Fruit fly (Drosophila melanogaster): ENCODE data around the gene Tango6.

Tango6 gene

dm6 chr2L:18951674-18952073 is 17.2 kb upstream of the Tango6 start, which contains the start of gene Nedd8 (continued):
- no peak for TF ChIP-seq Rx (GFP tag; IDR thresholded peaks at IDR 0.05)
- peak; percentile 21 for TF ChIP-seq CG30020 (tag; optimal IDR thresholded peaks at IDR 0.05)
- no peak for TF ChIP-seq H15 (GFP tag; IDR thresholded peaks at IDR 0.05)
- no peak for TF ChIP-seq twi (tag; optimal IDR thresholded peaks at IDR 0.05)
- TF ChIP-seq TFAM (GFP tag; optimal IDR thresholded peaks at IDR 0.05) = no peak
- peak; percentile 50 for TF ChIP-seq CG2116 (GFP tag; optimal IDR thresholded peaks at IDR 0.05)
- TF ChIP-seq al (GFP tag; IDR thresholded peaks at IDR 0.05) = no peak
- TF ChIP-seq ATbp (GFP tag; optimal IDR thresholded peaks at IDR 0.05) = no peak
- no peak for TF ChIP-seq nau (GFP tag; optimal IDR thresholded peaks at IDR 0.05)
- no peak for TF ChIP-seq bsh (GFP tag; optimal IDR thresholded peaks at IDR 0.05)
- TF ChIP-seq disco-r (GFP tag; optimal IDR thresholded peaks at IDR 0.05) = no peak
- TF ChIP-seq Doc3 (GFP tag; IDR thresholded peaks at IDR 0.05; ENCODE audit: partially characterized antibody) = peak; percentile 80
- no peak for TF ChIP-seq CHES-1-like (GFP tag; optimal IDR thresholded peaks at IDR 0.05)
- TF ChIP-seq Antp (GFP tag; optimal IDR thresholded peaks at IDR 0.05) = no peak
- TF ChIP-seq CG42726 (GFP tag; IDR thresholded peaks at IDR 0.05; ENCODE audit: partially characterized antibody) = peak; percentile 92
- no peak for TF ChIP-seq crol (GFP tag; IDR thresholded peaks at IDR 0.05)
- TF ChIP-seq slp2 (GFP tag; optimal IDR thresholded peaks at IDR 0.05) = no peak
- TF ChIP-seq Hsf (GFP tag; optimal IDR thresholded peaks at IDR 0.05) = no peak
- no peak for TF ChIP-seq danr (GFP tag; IDR thresholded peaks at IDR 0.05)
- no peak for TF ChIP-seq PHDP (tag; optimal IDR thresholded peaks at IDR 0.05)
- no peak for TF ChIP-seq bowl (GFP tag; IDR thresholded peaks at IDR 0.05)
- no peak for TF ChIP-seq B-H1 (GFP tag; IDR thresholded peaks at IDR 0.05)
- TF ChIP-seq ac (GFP tag; optimal IDR thresholded peaks at IDR 0.05) = no peak
- peak; percentile 16 for TF ChIP-seq sug (tag; optimal IDR thresholded peaks at IDR 0.05)
- TF ChIP-seq CG3838 (GFP tag; optimal IDR thresholded peaks at IDR 0.05) = no peak
- no peak for TF ChIP-seq CG6689 (GFP tag; IDR thresholded peaks at IDR 0.05)
- TF ChIP-seq Dip3 (GFP tag; optimal IDR thresholded peaks at IDR 0.05) = no peak
- no peak for TF ChIP-seq CG17385 (GFP tag; optimal IDR thresholded peaks at IDR 0.05)
- TF ChIP-seq HLH54F (GFP tag; optimal IDR thresholded peaks at IDR 0.05) = no peak
- peak; percentile 75 for TF ChIP-seq vnd (GFP tag; IDR thresholded peaks at IDR 0.05; ENCODE audit: partially characterized antibody)
- TF ChIP-seq Usf (GFP tag; optimal IDR thresholded peaks at IDR 0.05) = no peak
- no peak for TF ChIP-seq CG17361 (GFP tag; IDR thresholded peaks at IDR 0.05)
- TF ChIP-seq CG4820 (GFP tag; optimal IDR thresholded peaks at IDR 0.05) = no peak
- TF ChIP-seq CG4617 (GFP tag; optimal IDR thresholded peaks at IDR 0.05; ENCODE audit: borderline replicate concordance) = peak; percentile 29
- TF ChIP-seq sim (GFP tag; IDR thresholded peaks at IDR 0.05) = no peak
- peak; percentile 27 for TF ChIP-seq HmgD (GFP tag; optimal IDR thresholded peaks at IDR 0.05)
- no peak for TF ChIP-seq lmd (GFP tag; IDR thresholded peaks at IDR 0.05)
- TF ChIP-seq CG7839 (tag; optimal IDR thresholded peaks at IDR 0.05) = no peak
- TF ChIP-seq CG10274 (GFP tag; optimal IDR thresholded peaks at IDR 0.05) = no peak
- TF ChIP-seq usp (GFP tag; optimal IDR thresholded peaks at IDR 0.05) = no peak
- TF ChIP-seq Ravus (GFP tag; IDR thresholded peaks at IDR 0.05) = no peak
- no peak for TF ChIP-seq CG9727 (GFP tag; optimal IDR thresholded peaks at IDR 0.05)
- TF ChIP-seq Oaz (GFP tag; IDR thresholded peaks at IDR 0.05) = no peak
- peak; percentile 10 for TF ChIP-seq CG8924 (tag; optimal IDR thresholded peaks at IDR 0.05)
- peak; percentile 33 for TF ChIP-seq lilli (GFP tag; optimal IDR thresholded peaks at IDR 0.05)
- TF ChIP-seq fd64A (GFP tag; optimal IDR thresholded peaks at IDR 0.05) = no peak
- TF ChIP-seq Doc2 (GFP tag; IDR thresholded peaks at IDR 0.05) = no peak
- TF ChIP-seq gcm2 (GFP tag; optimal IDR thresholded peaks at IDR 0.05) = no peak
- TF ChIP-seq ranshi (GFP tag; IDR thresholded peaks at IDR 0.05) = no peak
- TF ChIP-seq CG18262 (tag; optimal IDR thresholded peaks at IDR 0.05) = no peak
- no peak for TF ChIP-seq CG6854 (GFP tag; optimal IDR thresholded peaks at IDR 0.05)
- no peak for TF ChIP-seq CG12155 (GFP tag; optimal IDR thresholded peaks at IDR 0.05)
- TF ChIP-seq bab2 (GFP tag; optimal IDR thresholded peaks at IDR 0.05) = no peak
